Worm (Caenorhabditis elegans) whole organism, L2 larva: ENCODE measurements around the gene Y43F8B.14.
"Not testable (repeated sequence)": the region's sequence is repeated elsewhere in the genome, so short reads cannot be mapped to it uniquely, and the experiment has no call there.

Source experiments
- C34F6.9 ChIP-seq: fragments of 150-350 bp; optimal IDR thresholded peaks from 2 replicates; lab custom pipeline; 2014; ENCODE audit warnings: missing biosample characterization, missing genetic modification characterization
- R02D3.7 ChIP-seq: fragments of 150-350 bp; optimal IDR thresholded peaks from 2 replicates; lab custom pipeline; 2014; ENCODE audit warnings: missing biosample characterization, missing genetic modification characterization
- aly-2 ChIP-seq: fragments of 150-350 bp; optimal IDR thresholded peaks from 2 replicates; lab custom pipeline; 2014; ENCODE audit warnings: missing biosample characterization, missing genetic modification characterization
- blmp-1 ChIP-seq: sonication (generic microtip); optimal IDR thresholded peaks from 2 replicates; lab custom pipeline; 2017; ENCODE audit warnings: missing genetic modification characterization, mild to moderate bottlenecking, missing compliant biosample characterization, antibody characterized with exemption, moderate library complexity; ENCODE audit not compliant: insufficient read depth
- egl-27 ChIP-seq: sonication (generic microtip); optimal IDR thresholded peaks from 3 replicates; lab custom pipeline; 2017; ENCODE audit warnings: missing biosample characterization, missing genetic modification reagents, missing genetic modification characterization
- elt-3 ChIP-seq: sonication (generic microtip); optimal IDR thresholded peaks from 2 replicates; lab custom pipeline; 2017; ENCODE audit warnings: missing biosample characterization, missing genetic modification characterization
- mdl-1 ChIP-seq, 2 experiments: fragments of 150-350 bp in 1 of 2; sonication (generic microtip) in 1 of 2; optimal IDR thresholded peaks; 2 replicates each; lab custom pipeline; 2017; ENCODE audit warnings: missing biosample characterization in 2 of 2, missing genetic modification characterization in 2 of 2
- nhr-10 ChIP-seq: sonication (generic microtip); optimal IDR thresholded peaks from 2 replicates; lab custom pipeline; 2017; ENCODE audit warnings: missing biosample characterization, missing genetic modification characterization
- nhr-12 ChIP-seq: fragments of 150-350 bp; optimal IDR thresholded peaks from 2 replicates; lab custom pipeline; 2014; ENCODE audit warnings: missing biosample characterization, missing genetic modification characterization
- nhr-23 ChIP-seq: fragments of 150-350 bp; optimal IDR thresholded peaks from 2 replicates; lab custom pipeline; 2014; ENCODE audit warnings: missing biosample characterization, missing genetic modification reagents, missing genetic modification characterization
- sem-4 ChIP-seq: fragments of 150-350 bp; optimal IDR thresholded peaks from 2 replicates; lab custom pipeline; 2014; ENCODE audit warnings: missing biosample characterization, missing genetic modification reagents, missing genetic modification characterization
- skn-1 ChIP-seq: sonication (generic microtip); optimal IDR thresholded peaks from 2 replicates; lab custom pipeline; 2017; ENCODE audit warnings: missing biosample characterization, missing genetic modification characterization
- snpc-4 ChIP-seq: fragments of 150-350 bp; optimal IDR thresholded peaks from 2 replicates; lab custom pipeline; 2014; ENCODE audit warnings: missing biosample characterization, missing genetic modification characterization
- ztf-11 ChIP-seq: sonication (generic microtip); optimal IDR thresholded peaks from 2 replicates; lab custom pipeline; 2017; ENCODE audit warnings: missing biosample characterization, missing genetic modification characterization

DNA sequence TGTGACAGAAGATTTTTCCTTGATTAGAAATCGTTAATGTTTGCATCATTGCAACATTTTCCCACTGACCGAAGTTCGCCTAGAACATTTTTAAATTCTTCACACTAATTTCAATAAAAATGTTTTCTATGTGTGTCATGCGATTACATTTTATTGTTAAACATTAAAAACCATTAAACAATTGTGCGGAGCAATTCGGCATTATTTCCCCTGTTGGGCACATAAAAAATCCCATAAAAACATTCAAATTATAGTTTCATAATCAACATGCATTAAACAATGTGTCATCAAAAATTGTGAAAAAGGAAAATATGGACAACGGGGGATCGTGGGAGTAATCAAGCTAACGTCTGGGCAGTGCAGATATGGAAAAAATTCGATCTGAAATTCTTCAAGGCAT lies 3.7 kb upstream of the Y43F8B.14 start:
- not testable (repeated sequence) for TF ChIP-seq sem-4 (tag; lab: Kevin White, UChicago); nhr-10; nhr-12 (tag; lab: Kevin White, UChicago); nhr-23 (tag; lab: Kevin White, UChicago); skn-1 (tag; lab: Kevin White, UChicago); snpc-4 (tag; lab: Kevin White, UChicago); elt-3 (tag; lab: Kevin White, UChicago); R02D3.7; egl-27 (tag; lab: Kevin White, UChicago); blmp-1 (tag; lab: Kevin White, UChicago); aly-2; mdl-1 (tag; optimal IDR thresholded peaks at IDR 0.05; lab: Kevin White, UChicago); ztf-11 (tag; lab: Kevin White, UChicago); C34F6.9 (tag; lab: Kevin White, UChicago)
